Worm (Caenorhabditis elegans): Measurements from ENCODE around the gene M153.3.

M153.3 gene

ce11 chrX:12188280-12189071 is 45.8 kb downstream of the M153.3 start:
- no peak for TF ChIP-seq ref-1 (GFP tag; conservative IDR thresholded peaks at IDR 0.05)
- no peak for TF ChIP-seq ztf-29 (GFP tag; IDR thresholded peaks at IDR 0.05)
- no peak for TF ChIP-seq ztf-23 (GFP tag; IDR thresholded peaks at IDR 0.05)
- no peak for TF ChIP-seq flt-1 (GFP tag; IDR thresholded peaks at IDR 0.05)
- TF ChIP-seq klf-2 (GFP tag; conservative IDR thresholded peaks at IDR 0.05): no peak
- TF ChIP-seq cog-1 (tag; optimal IDR thresholded peaks at IDR 0.05): no peak
- TF ChIP-seq tab-1 (GFP tag; IDR thresholded peaks at IDR 0.05): no peak
- no peak for TF ChIP-seq T22C8.4 (GFP tag; IDR thresholded peaks at IDR 0.05)
- TF ChIP-seq med-1 (GFP tag; optimal IDR thresholded peaks at IDR 0.05; ENCODE audit: insufficient read depth): no peak

Data from whole organism, midembryonic.